Worm (Caenorhabditis elegans): Measurements from ENCODE around the gene K12D9.1.
"Not testable (repeated sequence)": the region's sequence is repeated elsewhere in the genome, so short reads cannot be mapped to it uniquely, and the experiment has no call there.

K12D9.1 gene

DNA sequence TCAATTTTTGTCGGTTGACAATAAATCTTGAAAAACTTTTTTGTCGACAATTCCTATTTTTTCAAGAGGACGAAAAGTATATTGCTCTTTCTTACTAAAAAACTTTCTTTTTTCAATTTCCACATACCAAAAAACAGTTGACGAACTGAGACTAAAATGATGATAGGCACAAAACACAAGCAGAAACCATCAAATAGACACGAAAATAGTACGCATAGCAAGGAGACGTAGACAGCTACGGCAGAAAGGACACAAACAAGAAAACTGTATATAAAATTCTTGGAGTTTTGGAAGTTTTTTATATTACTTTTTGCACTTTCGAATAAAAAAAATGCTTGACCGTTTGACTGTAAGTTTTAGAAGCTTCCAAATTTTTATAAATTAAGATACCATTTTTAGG is at the start of gene K12D9.1:
TSS of gene K12D9.1 (plus strand) at position 301 of the 400 bp plus-strand sequence.
- TF ChIP-seq pat-9 (tag; optimal IDR thresholded peaks at IDR 0.05), result no peak
- TF ChIP-seq ceh-22 (tag; optimal IDR thresholded peaks at IDR 0.05), result no peak
- TF ChIP-seq nfya-1 (tag; optimal IDR thresholded peaks at IDR 0.05), result no peak
- TF ChIP-seq hlh-15 (tag; optimal IDR thresholded peaks at IDR 0.05), result no peak
- no peak for TF ChIP-seq nhr-232 (tag; optimal IDR thresholded peaks at IDR 0.05)
- no peak for TF ChIP-seq ceh-30 (tag; optimal IDR thresholded peaks at IDR 0.05)

DNA sequence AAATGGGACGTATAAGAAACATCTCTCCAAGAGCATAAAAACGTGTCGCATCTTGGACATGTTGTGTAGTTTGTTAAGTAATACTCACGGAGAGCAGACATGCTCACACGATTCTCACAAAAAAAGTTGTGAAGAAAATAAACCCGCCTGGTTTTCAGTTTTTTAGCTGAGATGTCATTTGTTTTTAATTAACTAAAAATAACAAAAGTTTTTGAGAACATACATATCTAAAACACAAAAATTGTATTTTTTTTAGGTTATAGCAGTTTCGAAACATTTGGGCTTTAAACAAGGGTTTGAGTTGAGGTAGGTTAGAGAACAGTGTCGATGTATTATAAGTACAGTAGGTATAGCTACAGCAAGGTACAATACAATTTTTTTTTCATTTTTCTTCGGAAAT is 49.5 kb upstream of the K12D9.1 start, which contains the start of gene srh-88:
TSS of gene srh-88 (minus strand) at position 101 of the 400 bp plus-strand sequence.
- TF ChIP-seq hlh-15 (tag; optimal IDR thresholded peaks at IDR 0.05) (no peak), lin-11 (tag; optimal IDR thresholded peaks at IDR 0.05) (no peak), dve-1 (tag; optimal IDR thresholded peaks at IDR 0.05) (no peak), lim-6 (tag; optimal IDR thresholded peaks at IDR 0.05) (no peak), ceh-48 (tag; optimal IDR thresholded peaks at IDR 0.05) (no peak), hlh-30 (tag; optimal IDR thresholded peaks at IDR 0.05; ENCODE audit: insufficient read depth) (no peak), ceh-22 (tag; optimal IDR thresholded peaks at IDR 0.05) (no peak), pag-3 (tag; optimal IDR thresholded peaks at IDR 0.05; ENCODE audit: borderline replicate concordance) (no peak), unc-86 (tag; optimal IDR thresholded peaks at IDR 0.05) (no peak), ceh-34 (tag; optimal IDR thresholded peaks at IDR 0.05) (no peak), sdc-2 (tag; optimal IDR thresholded peaks at IDR 0.05) (no peak), sox-2 (GFP tag; IDR thresholded peaks at IDR 0.05) (no peak), che-1 (tag; optimal IDR thresholded peaks at IDR 0.05) (no peak), unc-55 (GFP tag; optimal IDR thresholded peaks at IDR 0.05) (no peak), rnt-1 (tag; optimal IDR thresholded peaks at IDR 0.05) (no peak)

DNA sequence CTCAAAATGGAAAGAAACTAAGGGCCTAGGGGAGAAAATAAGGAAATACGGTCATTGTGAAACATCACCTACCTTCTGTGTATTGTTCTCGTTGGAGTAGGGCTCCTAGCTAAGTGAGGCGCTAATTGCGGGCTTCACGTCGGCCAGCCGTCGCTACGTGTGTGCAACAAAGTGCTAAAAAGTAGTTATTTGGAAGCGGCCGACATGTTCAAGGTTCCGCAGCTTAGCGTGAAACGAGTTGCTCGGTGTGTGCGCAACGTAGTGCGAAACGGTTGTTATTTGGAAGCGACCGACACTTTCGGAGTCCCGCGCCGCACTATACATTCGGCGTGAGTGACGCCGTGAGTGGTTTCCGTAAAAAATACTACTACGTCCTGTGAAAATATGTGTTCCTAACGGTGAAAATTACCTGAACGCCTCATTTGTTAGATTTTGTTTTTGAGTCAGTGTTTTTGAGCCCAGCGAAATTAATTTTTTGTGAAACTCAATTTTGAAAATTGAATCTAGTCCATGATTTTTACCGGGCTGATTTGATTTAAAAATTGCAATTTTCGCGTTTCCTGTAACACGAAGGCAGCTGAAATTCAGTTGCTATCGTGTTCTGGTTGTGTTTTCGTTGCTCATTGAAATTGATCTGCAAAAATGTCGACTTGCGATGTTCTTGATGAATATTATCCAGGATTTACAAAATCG is 42.8 kb upstream of the K12D9.1 start, which contains the start of gene srw-129:
TSS of gene srw-129 (plus strand) at position 643 of the 693 bp plus-strand sequence.
- TF ChIP-seq hlh-8 (tag; optimal IDR thresholded peaks at IDR 0.05), result no peak
- no peak for TF ChIP-seq C08G9.2 (tag; optimal IDR thresholded peaks at IDR 0.05)
- no peak for TF ChIP-seq zip-5 (tag; optimal IDR thresholded peaks at IDR 0.05)

DNA sequence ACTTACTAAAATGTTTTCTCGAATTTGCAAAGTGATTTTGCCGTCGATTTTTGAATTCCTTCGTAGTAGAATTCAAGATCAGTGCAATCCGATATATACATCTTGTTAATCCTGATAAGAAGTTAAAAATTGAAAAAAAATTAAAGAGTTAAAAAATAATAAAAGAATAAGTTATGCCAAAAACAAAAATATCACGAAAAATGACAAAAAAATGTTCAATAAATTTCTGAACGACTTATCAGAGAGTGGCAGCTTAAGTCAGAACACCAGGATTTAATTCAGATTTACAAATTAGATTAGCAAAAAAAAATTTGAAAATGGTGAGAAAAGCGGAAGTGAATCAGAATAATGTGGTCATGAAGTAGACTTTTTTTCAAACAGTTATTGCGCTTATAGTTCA is 39.0 kb upstream of the K12D9.1 start, which contains the start of gene srw-123:
TSS of gene srw-123 (minus strand) at position 101 of the 400 bp plus-strand sequence.
- TF ChIP-seq ceh-14 (tag; optimal IDR thresholded peaks at IDR 0.05); hlh-13 (GFP tag; optimal IDR thresholded peaks at IDR 0.05); madf-2 (tag; optimal IDR thresholded peaks at IDR 0.05): not testable (repeated sequence)

DNA sequence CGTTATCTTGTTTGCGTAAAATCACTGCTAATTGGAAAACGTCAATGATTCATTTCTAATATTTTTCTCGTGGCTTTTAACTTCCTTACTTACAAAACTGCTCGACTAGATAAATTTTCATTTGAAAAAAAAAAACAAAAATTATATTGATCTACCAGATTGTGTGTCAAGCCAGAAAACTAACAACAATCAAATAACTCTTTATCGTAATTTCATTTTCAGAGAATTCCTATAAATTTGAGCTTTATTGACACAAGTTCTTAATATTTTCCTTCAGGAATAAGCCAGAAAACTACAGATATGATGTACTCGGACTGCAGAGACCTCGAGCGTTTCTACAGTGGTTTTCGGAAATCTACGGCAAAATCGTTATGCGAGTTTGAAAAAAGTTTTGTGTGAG is 38.0 kb upstream of the K12D9.1 start, which contains the start of gene srw-124:
TSS of gene srw-124 (plus strand) at position 301 of the 400 bp plus-strand sequence.
- no peak for TF ChIP-seq F13H6.1 (tag; optimal IDR thresholded peaks at IDR 0.05)
- no peak for TF ChIP-seq dmd-4 (tag; optimal IDR thresholded peaks at IDR 0.05; ENCODE audit: borderline replicate concordance)
- TF ChIP-seq unc-55 (GFP tag; optimal IDR thresholded peaks at IDR 0.05), result no peak
- TF ChIP-seq eyg-1 (tag; optimal IDR thresholded peaks at IDR 0.05), result no peak
- TF ChIP-seq nhr-11 (tag; optimal IDR thresholded peaks at IDR 0.05), result no peak
- no peak for TF ChIP-seq sdc-2 (tag; optimal IDR thresholded peaks at IDR 0.05)
- no peak for TF ChIP-seq fkh-10 (GFP tag; optimal IDR thresholded peaks at IDR 0.05)
- TF ChIP-seq T23F11.4 (GFP tag; optimal IDR thresholded peaks at IDR 0.05), result no peak
- TF ChIP-seq pat-9 (tag; optimal IDR thresholded peaks at IDR 0.05), result no peak
- TF ChIP-seq npax-4 (tag; optimal IDR thresholded peaks at IDR 0.05), result no peak
- TF ChIP-seq ceh-31 (tag; optimal IDR thresholded peaks at IDR 0.05), result no peak

Measured in whole organism, late embryonic.